Worm (Caenorhabditis elegans): ENCODE data around the gene fbxb-76.

Gene fbxb-76

ce11 chrIV:11377439-11377838 is 1.7 kb downstream of the fbxb-76 start:
- TF ChIP-seq C04F5.9 (tag; optimal IDR thresholded peaks at IDR 0.05), result no peak
- TF ChIP-seq hlh-17 (GFP tag; optimal IDR thresholded peaks at IDR 0.05; ENCODE audit: borderline replicate concordance), result no peak
- no peak for TF ChIP-seq alr-1 (tag; optimal IDR thresholded peaks at IDR 0.05; ENCODE audit: borderline replicate concordance)
- no peak for TF ChIP-seq zag-1 (tag; optimal IDR thresholded peaks at IDR 0.05)
- TF ChIP-seq mab-9 (GFP tag; IDR thresholded peaks at IDR 0.05), result no peak
- no peak for TF ChIP-seq isw-1 (GFP tag; IDR thresholded peaks at IDR 0.05)
- TF ChIP-seq mep-1 (tag; optimal IDR thresholded peaks at IDR 0.05), result no peak
- no peak for TF ChIP-seq hlh-4 (tag; optimal IDR thresholded peaks at IDR 0.05)
- no peak for TF ChIP-seq lir-3 (tag; optimal IDR thresholded peaks at IDR 0.05; ENCODE audit: poor library complexity)
- TF ChIP-seq dsc-1 (tag; optimal IDR thresholded peaks at IDR 0.05), result no peak
- TF ChIP-seq snu-23 (GFP tag; optimal IDR thresholded peaks at IDR 0.05), result no peak

DNA sequence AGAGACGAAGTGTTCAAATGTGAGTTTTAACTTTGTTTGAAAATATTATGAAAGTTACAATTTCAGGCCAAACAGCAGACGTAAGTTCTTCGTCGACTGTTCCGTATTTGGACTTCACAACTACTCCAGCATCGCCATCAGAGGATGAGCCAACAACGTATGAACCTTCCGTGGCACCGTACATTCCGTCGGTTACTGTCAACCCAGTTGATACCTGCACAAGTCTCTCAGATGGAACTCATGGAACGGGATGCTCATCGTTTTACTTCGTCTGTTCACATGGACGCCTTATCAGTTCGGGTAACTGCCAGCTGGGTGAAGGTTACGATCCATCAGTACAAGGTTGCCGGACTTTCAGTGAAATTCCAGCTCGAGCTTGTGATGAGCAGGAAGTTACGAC is 3.4 kb downstream of the fbxb-76 start:
- TF ChIP-seq lin-15B (tag; optimal IDR thresholded peaks at IDR 0.05), result no peak
- no peak for TF ChIP-seq ceh-88 (GFP tag; IDR thresholded peaks at IDR 0.05)
- no peak for TF ChIP-seq vab-15 (tag; optimal IDR thresholded peaks at IDR 0.05)
- TF ChIP-seq nhr-84 (tag; optimal IDR thresholded peaks at IDR 0.05), result no peak

ce11 chrIV:11372366-11372997 is 6.7 kb downstream of the fbxb-76 start, which contains the start of gene cbd-1:
Gene cbd-1 (plus strand): TSS chrIV:11372991.
- no peak for TF ChIP-seq sox-4 (tag; optimal IDR thresholded peaks at IDR 0.05)
- TF ChIP-seq fkh-4 (tag; optimal IDR thresholded peaks at IDR 0.05; ENCODE audit: borderline replicate concordance), result no peak
- TF ChIP-seq fos-1 (tag; optimal IDR thresholded peaks at IDR 0.05), result no peak
- TF ChIP-seq aha-1 (tag; optimal IDR thresholded peaks at IDR 0.05), result no peak
- TF ChIP-seq vab-15 (tag; optimal IDR thresholded peaks at IDR 0.05), result no peak
- TF ChIP-seq blmp-1 (tag; optimal IDR thresholded peaks at IDR 0.05), result no peak
- no peak for TF ChIP-seq nhr-237 (tag; optimal IDR thresholded peaks at IDR 0.05)
- TF ChIP-seq ztf-4 (tag; optimal IDR thresholded peaks at IDR 0.05), result no peak
- no peak for TF ChIP-seq lir-3 (tag; optimal IDR thresholded peaks at IDR 0.05; ENCODE audit: poor library complexity)
- TF ChIP-seq swsn-7 (tag; optimal IDR thresholded peaks at IDR 0.05), result no peak
- no peak for TF ChIP-seq egl-13 (tag; optimal IDR thresholded peaks at IDR 0.05)

ce11 chrIV:11371645-11372044 is 7.5 kb downstream of the fbxb-76 start, which contains the start of gene sec-31:
Gene sec-31 (minus strand): TSS chrIV:11371792.
- TF ChIP-seq lin-35 (GFP tag; optimal IDR thresholded peaks at IDR 0.05) (peak; percentile 49 to 85), dpl-1 (GFP tag; optimal IDR thresholded peaks at IDR 0.05) (peak; percentile 28 to 74 (median 66)), egl-27 (tag; optimal IDR thresholded peaks at IDR 0.05) (no peak), Y116A8C.19 (tag; optimal IDR thresholded peaks at IDR 0.05; ENCODE audit: borderline replicate concordance) (no peak), skn-1 (tag; optimal IDR thresholded peaks at IDR 0.05) (peak; percentile 25), efl-1 (optimal IDR thresholded peaks at IDR 0.05) (peak; percentile 33 to 71), efl-1 (GFP tag; optimal IDR thresholded peaks at IDR 0.05 in 1 of 2) (peak; percentile 74 to 98), C16A3.4 (tag; optimal IDR thresholded peaks at IDR 0.05) (peak; percentile 21), C04F5.9 (tag; optimal IDR thresholded peaks at IDR 0.05) (no peak), xbp-1 (tag; optimal IDR thresholded peaks at IDR 0.05) (peak; percentile 26), blmp-1 (tag; optimal IDR thresholded peaks at IDR 0.05) (peak; percentile 97), lir-3 (tag; optimal IDR thresholded peaks at IDR 0.05; ENCODE audit: poor library complexity) (no peak), rnt-1 (tag; optimal IDR thresholded peaks at IDR 0.05) (peak; percentile 28)

All from whole organism, L1 larva.